Fruit fly (Drosophila melanogaster) Kc167 (cell line): ENCODE measurements around the gene CG43922.

ENCODE experiments used
- h ChIP-seq: fragments of >200 bp; optimal IDR thresholded peaks from 3 replicates; lab custom pipeline; 2018; ENCODE audit warnings: missing external identifiers
- insv ChIP-seq: fragments of >200 bp; optimal IDR thresholded peaks from 3 replicates; lab custom pipeline; 2018; ENCODE audit warnings: missing external identifiers

DNA sequence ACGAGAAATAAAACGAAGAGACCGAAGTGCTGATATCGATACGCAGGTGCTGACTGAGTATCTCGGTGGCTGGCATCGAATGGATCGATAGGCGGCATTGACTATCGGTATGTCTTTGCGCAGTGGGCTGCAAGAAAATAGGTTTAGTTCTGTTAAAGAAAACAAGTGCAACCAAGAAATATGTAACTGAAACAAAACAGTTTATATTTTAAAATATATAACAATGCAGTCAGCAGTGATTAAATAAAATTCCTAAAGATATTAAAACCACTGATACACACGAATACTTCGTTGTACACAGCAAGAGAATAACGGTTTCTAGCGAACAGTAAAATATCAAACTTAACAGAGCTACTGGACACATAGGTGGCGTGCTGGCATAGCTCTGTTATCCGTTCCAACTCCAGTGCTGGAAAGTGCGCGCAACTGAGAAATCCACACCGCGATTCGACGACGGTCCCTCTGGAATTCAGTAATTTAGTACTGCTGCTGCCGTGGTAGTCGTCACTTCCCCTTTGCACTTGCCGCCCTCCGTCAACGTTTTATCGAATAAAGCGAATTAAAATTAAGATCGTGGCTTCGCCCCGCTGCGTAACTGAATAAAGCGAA, 29.9 kb upstream of the CG43922 start, which contains the start of the genes Pez and Cpr:
- TF ChIP-seq h (no peak), insv (no peak)
